Worm (Caenorhabditis elegans) whole organism, mixed stage, embryonic: ENCODE data around the gene T16H12.3.

Experiments
- blmp-1 ChIP-seq: fragments of 150-350 bp; optimal IDR thresholded peaks from 2 replicates; lab custom pipeline; 2014; ENCODE audit warnings: missing biosample characterization, missing genetic modification characterization
- elt-1 ChIP-seq: sonication (generic microtip); optimal IDR thresholded peaks from 2 replicates; lab custom pipeline; 2017; ENCODE audit warnings: missing genetic modification characterization, mild to moderate bottlenecking, missing compliant biosample characterization, antibody characterized with exemption, moderate library complexity, borderline replicate concordance; ENCODE audit not compliant: insufficient read depth
- elt-3 ChIP-seq: fragments of 150-350 bp; optimal IDR thresholded peaks from 2 replicates; lab custom pipeline; 2014; ENCODE audit warnings: missing biosample characterization, missing genetic modification characterization
- lin-13 ChIP-seq: fragments of 150-350 bp; optimal IDR thresholded peaks from 2 replicates; lab custom pipeline; 2014; ENCODE audit warnings: missing biosample characterization, missing genetic modification characterization
- nhr-12 ChIP-seq: fragments of 150-350 bp; optimal IDR thresholded peaks from 2 replicates; lab custom pipeline; 2014; ENCODE audit warnings: missing biosample characterization, missing genetic modification characterization
- nhr-2 ChIP-seq: fragments of 150-350 bp; optimal IDR thresholded peaks from 2 replicates; lab custom pipeline; 2014; ENCODE audit warnings: missing biosample characterization, missing genetic modification characterization
- nhr-237 ChIP-seq: fragments of 150-350 bp; optimal IDR thresholded peaks from 2 replicates; lab custom pipeline; 2014; ENCODE audit warnings: missing biosample characterization, missing genetic modification characterization
- pha-4 ChIP-seq: fragments of 150-350 bp; optimal IDR thresholded peaks from 2 replicates; lab custom pipeline; 2018; ENCODE audit warnings: missing biosample characterization, missing genetic modification reagents, missing genetic modification characterization
- snpc-4 ChIP-seq: fragments of 150-350 bp; optimal IDR thresholded peaks from 2 replicates; lab custom pipeline; 2014; ENCODE audit warnings: missing biosample characterization, missing genetic modification characterization
- unc-120 ChIP-seq: sonication (generic microtip); optimal IDR thresholded peaks from 2 replicates; lab custom pipeline; 2017; ENCODE audit warnings: missing genetic modification characterization, missing compliant biosample characterization; ENCODE audit not compliant: poor library complexity, severe bottlenecking

ce11 chrIII:10033881-10034280, 49.2 kb downstream of the T16H12.3 start, which contains the start of gene M04D8.8:
- TF ChIP-seq pha-4 (tag; lab: Kevin White, UChicago) = no peak
- no peak for TF ChIP-seq nhr-12 (tag; lab: Kevin White, UChicago)
- no peak for TF ChIP-seq elt-3
- TF ChIP-seq nhr-237 (tag; lab: Kevin White, UChicago) = no peak
- no peak for TF ChIP-seq snpc-4 (tag; lab: Kevin White, UChicago)
- no peak for TF ChIP-seq nhr-2 (tag; lab: Kevin White, UChicago)
- TF ChIP-seq lin-13 (tag; lab: Kevin White, UChicago) = no peak
- no peak for TF ChIP-seq unc-120
- no peak for TF ChIP-seq elt-1 (tag; lab: Kevin White, UChicago)
- TF ChIP-seq blmp-1 (tag; lab: Kevin White, UChicago) = no peak
